Fruit fly (Drosophila melanogaster) whole organism, prepupa: ENCODE measurements around the gene Pyroxd1.

ENCODE experiments used
- CG16779 ChIP-seq: fragments of 200-800 bp; sonication (Bioruptor generic); optimal IDR thresholded peaks from 3 replicates; lab custom pipeline; 2017; ENCODE audit warnings: missing biosample characterization, mild to moderate bottlenecking, missing genetic modification characterization
- CG34406 ChIP-seq: fragments of 200-800 bp; sonication (Bioruptor generic); optimal IDR thresholded peaks from 3 replicates; lab custom pipeline; 2016; ENCODE audit warnings: missing biosample characterization, missing genetic modification characterization
- CG6792 ChIP-seq: fragments of 200-800 bp; sonication (Bioruptor generic); optimal IDR thresholded peaks from 3 replicates; lab custom pipeline; 2016; ENCODE audit warnings: missing biosample characterization, missing genetic modification characterization
- CG8632 ChIP-seq: fragments of 200-800 bp; sonication (Bioruptor generic); optimal IDR thresholded peaks from 3 replicates; lab custom pipeline; 2016; ENCODE audit warnings: missing biosample characterization, missing genetic modification characterization
- Ets21C ChIP-seq: fragments of 200-800 bp; sonication (Bioruptor generic); optimal IDR thresholded peaks from 3 replicates; lab custom pipeline; 2016; ENCODE audit warnings: missing biosample characterization, missing genetic modification characterization
- Hr4 ChIP-seq: fragments of 200-800 bp; sonication (Bioruptor generic); optimal IDR thresholded peaks from 3 replicates; lab custom pipeline; 2016; ENCODE audit warnings: missing biosample characterization, missing genetic modification characterization
- Lpt ChIP-seq: fragments of 200-800 bp; sonication (Bioruptor generic); optimal IDR thresholded peaks from 3 replicates; lab custom pipeline; 2016; ENCODE audit warnings: missing biosample characterization, missing genetic modification characterization
- Sox15 ChIP-seq: fragments of 200-800 bp; sonication (Bioruptor generic); optimal IDR thresholded peaks from 3 replicates; lab custom pipeline; 2016; ENCODE audit warnings: missing biosample characterization, missing genetic modification characterization
- dac ChIP-seq: fragments of 200-800 bp; sonication (Bioruptor generic); optimal IDR thresholded peaks from 2 replicates; lab custom pipeline; 2017; ENCODE audit warnings: missing biosample characterization, mild to moderate bottlenecking, missing genetic modification characterization
- eg ChIP-seq: fragments of 200-800 bp; sonication (Bioruptor generic); IDR thresholded peaks from 3 replicates; pipeline ENCODE4 v1.3.6; 2022; ENCODE audit warnings: missing biosample characterization, missing genetic modification characterization
- spab ChIP-seq: fragments of 200-800 bp; sonication (Bioruptor generic); optimal IDR thresholded peaks from 2 replicates; lab custom pipeline; 2017; ENCODE audit warnings: missing biosample characterization, mild to moderate bottlenecking, missing genetic modification characterization, missing genetic modification reagents
- svp ChIP-seq: fragments of 200-800 bp; sonication (Bioruptor generic); peaks from one replicate; lab custom pipeline; 2016; ENCODE audit warnings: missing biosample characterization, missing genetic modification characterization
- vri ChIP-seq: fragments of 200-800 bp; sonication (Bioruptor generic); optimal IDR thresholded peaks from 3 replicates; lab custom pipeline; 2016; ENCODE audit warnings: missing biosample characterization, mild to moderate bottlenecking, missing genetic modification characterization

dm6 chr2L:20106595-20106994, 15.4 kb downstream of the Pyroxd1 start:
- TF ChIP-seq CG16779 (tag; lab: Kevin White, UChicago) = no peak
- TF ChIP-seq Lpt = no peak
- no peak for TF ChIP-seq eg (GFP tag; lab: Robert Waterston, UW)
- no peak for TF ChIP-seq CG34406 (GFP tag; lab: Kevin White, UChicago)
- TF ChIP-seq dac (GFP tag; lab: Kevin White, UChicago) = no peak
- no peak for TF ChIP-seq Hr4
- no peak for TF ChIP-seq vri (GFP tag; lab: Kevin White, UChicago)
- TF ChIP-seq svp (GFP tag; lab: Kevin White, UChicago) = no peak
- no peak for TF ChIP-seq Ets21C (GFP tag; lab: Kevin White, UChicago)
- TF ChIP-seq Sox15 (GFP tag; lab: Kevin White, UChicago) = no peak
- no peak for TF ChIP-seq spab (GFP tag; lab: Kevin White, UChicago)
- no peak for TF ChIP-seq CG6792
- TF ChIP-seq CG8632 (GFP tag; lab: Kevin White, UChicago) = no peak
